Worm (Caenorhabditis elegans) whole organism, young adult: ENCODE results near the gene F20A1.8.

Experiments used
- D2030.7 ChIP-seq: fragments of 200-800 bp; sonication (Bioruptor generic); IDR thresholded peaks from 2 replicates; pipeline ENCODE4 v1.3.6; 2022; ENCODE audit warnings: missing genetic modification reagents, missing genetic modification characterization, missing compliant biosample characterization
- F22D6.2 ChIP-seq: sonication (generic microtip); optimal IDR thresholded peaks from 2 replicates; lab custom pipeline; 2016; ENCODE audit warnings: mild to moderate bottlenecking, missing genetic modification characterization, missing compliant biosample characterization

DNA sequence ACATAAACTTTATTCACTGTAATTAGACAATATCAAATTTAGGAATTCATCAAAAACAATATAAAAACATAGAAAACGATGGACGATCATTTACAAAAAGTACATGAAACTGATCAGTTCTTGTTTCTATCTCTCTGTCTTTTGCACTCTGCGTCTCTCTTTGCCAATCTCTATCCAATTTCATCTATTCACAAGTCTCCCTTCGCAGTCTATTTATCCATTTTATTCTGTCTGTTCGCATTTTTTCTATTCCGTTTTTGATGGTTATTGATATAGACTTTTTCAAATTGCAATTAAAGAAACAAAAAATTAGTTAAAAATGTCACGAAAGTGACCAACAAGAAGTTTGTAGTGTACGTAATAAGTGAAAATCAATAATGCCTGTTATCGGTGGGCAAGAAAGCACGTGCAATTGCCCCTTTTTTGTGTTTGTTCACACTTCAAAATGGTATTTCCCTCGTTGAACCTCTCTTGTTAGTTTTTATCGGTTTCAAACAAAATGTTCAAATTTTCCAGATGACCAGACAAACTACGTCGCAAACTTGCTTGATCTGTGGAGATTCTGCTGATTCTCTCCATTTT, 49.0 kb downstream of the F20A1.8 start, which contains the start of gene nhr-42:
- TF ChIP-seq F22D6.2 (tag; lab: Kevin White, UChicago) = no peak
- no peak for TF ChIP-seq D2030.7
